Worm (Caenorhabditis elegans): ENCODE data around the gene vps-39.

Gene vps-39

DNA sequence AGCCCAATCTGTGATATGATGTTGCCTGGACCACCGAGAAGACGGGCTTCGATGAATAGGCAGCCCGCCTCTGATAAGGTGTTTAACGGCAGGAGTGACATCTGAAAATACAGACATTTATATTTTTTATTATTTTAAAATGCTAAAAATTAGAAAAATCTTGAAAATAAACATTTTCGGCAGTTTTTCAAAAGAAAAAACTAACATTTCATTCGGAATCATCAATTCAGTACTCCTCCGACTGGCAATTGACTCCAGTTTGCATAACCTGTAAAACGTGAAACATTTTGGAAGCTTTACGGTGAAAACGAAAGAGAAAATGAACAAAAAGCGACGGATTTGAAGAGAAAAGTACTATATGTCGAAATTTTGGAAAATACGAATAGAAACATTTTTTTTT, 32.4 kb downstream of the vps-39 start, which contains the start of gene ric-7:
Gene ric-7 (minus strand): TSS at position 101 of the 400 bp plus-strand sequence.
- TF ChIP-seq mes-2 (tag; optimal IDR thresholded peaks at IDR 0.05; ENCODE audit: poor library complexity, severe bottlenecking) (no peak), fkh-10 (GFP tag; optimal IDR thresholded peaks at IDR 0.05) (no peak), Y75B8A.6 (GFP tag; IDR thresholded peaks at IDR 0.05) (no peak), jun-1 (tag; optimal IDR thresholded peaks at IDR 0.05) (no peak), spr-1 (tag; optimal IDR thresholded peaks at IDR 0.05) (no peak), aha-1 (tag) (peak; percentile 88)

- TF ChIP-seq nhr-11 (tag; optimal IDR thresholded peaks at IDR 0.05) (no peak), ceh-82 (tag; optimal IDR thresholded peaks at IDR 0.05) (no peak), pqm-1 (tag; optimal IDR thresholded peaks at IDR 0.05) (no peak), cey-2 (tag; optimal IDR thresholded peaks at IDR 0.05; ENCODE audit: borderline replicate concordance, insufficient read depth) (no peak), lsy-2 (tag; optimal IDR thresholded peaks at IDR 0.05) (peak in 1 of 2 experiments; percentile 37), nhr-10 (tag; optimal IDR thresholded peaks at IDR 0.05) (no peak), mep-1 (tag; optimal IDR thresholded peaks at IDR 0.05) (no peak), fkh-10 (GFP tag; optimal IDR thresholded peaks at IDR 0.05) (peak; percentile 28), spr-3 (GFP tag; optimal IDR thresholded peaks at IDR 0.05) (no peak), zip-11 (GFP tag; IDR thresholded peaks at IDR 0.05) (no peak), lin-39 (tag; optimal IDR thresholded peaks at IDR 0.05) (no peak), hlh-30 (tag; optimal IDR thresholded peaks at IDR 0.05; ENCODE audit: insufficient read depth) (peak; percentile 64)
These were observed 33.8 kb downstream of the vps-39 start for ce11 chrV:14004342-14004741.

DNA sequence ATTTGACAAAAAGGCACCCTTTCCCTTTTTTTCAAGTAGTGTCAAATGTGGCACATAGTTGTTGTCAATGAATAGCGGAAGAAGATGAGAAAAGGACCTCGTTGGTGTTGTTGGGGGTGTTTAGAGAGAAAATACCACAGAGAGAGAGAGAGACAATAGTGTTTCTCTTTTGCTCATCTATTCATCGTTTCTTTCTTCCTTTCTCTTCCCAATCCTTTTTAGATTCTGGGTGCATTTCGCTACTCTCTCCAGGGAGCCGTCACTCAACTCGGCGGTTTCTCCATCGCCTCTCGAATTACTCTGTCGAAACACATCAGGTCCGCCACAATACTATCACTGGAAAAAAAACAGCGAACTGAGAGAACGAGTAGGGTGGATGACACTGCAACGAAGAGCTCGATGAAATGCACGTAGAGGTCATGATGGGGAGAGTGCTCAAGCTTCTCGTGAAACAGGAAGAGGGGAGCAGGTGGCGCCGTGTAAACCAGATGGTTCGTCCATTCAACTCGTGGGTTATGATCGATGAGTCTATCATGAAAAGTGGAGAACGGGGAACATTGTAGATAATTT, 34.5 kb downstream of the vps-39 start:
- TF ChIP-seq hif-1 (tag; optimal IDR thresholded peaks at IDR 0.05) (peak in 1 of 2 experiments; percentile 89), ceh-20 (GFP tag; IDR thresholded peaks at IDR 0.05) (peak; percentile 35; the same call in 1 of the 2 replicates), ama-1 (optimal IDR thresholded peaks at IDR 0.05) (no peak), hlh-30 (tag; optimal IDR thresholded peaks at IDR 0.05; ENCODE audit: insufficient read depth) (peak; percentile 30), egl-43 (GFP tag; IDR thresholded peaks at IDR 0.05) (no peak), rbr-2 (tag; optimal IDR thresholded peaks at IDR 0.05) (peak; percentile 18), lim-7 (GFP tag; IDR thresholded peaks at IDR 0.05) (no peak), fos-1 (tag; optimal IDR thresholded peaks at IDR 0.05) (no peak), nhr-6 (tag; optimal IDR thresholded peaks at IDR 0.05) (no peak), ZK546.5 (tag; optimal IDR thresholded peaks at IDR 0.05) (no peak), tra-1 (GFP tag; IDR thresholded peaks at IDR 0.05) (peak; percentile 14; the same call in 1 of the 2 replicates), hlh-11 (tag; optimal IDR thresholded peaks at IDR 0.05) (peak; percentile 40), daf-16 (GFP tag; optimal IDR thresholded peaks at IDR 0.05) (peak in 1 of 2 experiments; percentile 41), daf-16 (tag; optimal IDR thresholded peaks at IDR 0.05) (no peak), cey-2 (tag; optimal IDR thresholded peaks at IDR 0.05; ENCODE audit: borderline replicate concordance, insufficient read depth) (no peak), daf-12 (tag; optimal IDR thresholded peaks at IDR 0.05) (no peak), unc-39 (tag; optimal IDR thresholded peaks at IDR 0.05) (no peak), mep-1 (tag; optimal IDR thresholded peaks at IDR 0.05) (peak; percentile 51), D1046.2 (GFP tag; IDR thresholded peaks at IDR 0.05) (no peak), jun-1 (tag; optimal IDR thresholded peaks at IDR 0.05) (no peak), sdz-12 (GFP tag; optimal IDR thresholded peaks at IDR 0.05) (no peak), unc-62 (GFP tag; optimal IDR thresholded peaks at IDR 0.05 in 1 of 2) (peak in 1 of 2 experiments; percentile 72), unc-62 (tag; optimal IDR thresholded peaks at IDR 0.05) (no peak), ztf-11 (tag; optimal IDR thresholded peaks at IDR 0.05) (no peak), ceh-82 (tag; optimal IDR thresholded peaks at IDR 0.05) (no peak), aha-1 (tag) (peak; percentile 49), mes-2 (tag; optimal IDR thresholded peaks at IDR 0.05; ENCODE audit: poor library complexity, severe bottlenecking) (no peak), php-3 (GFP tag; IDR thresholded peaks at IDR 0.05) (no peak), lsy-2 (tag; optimal IDR thresholded peaks at IDR 0.05) (peak in 1 of 2 experiments; percentile 2)

All from whole organism, L4 larva.